Worm (Caenorhabditis elegans): ENCODE results near the gene Y113G7A.13.

DNA sequence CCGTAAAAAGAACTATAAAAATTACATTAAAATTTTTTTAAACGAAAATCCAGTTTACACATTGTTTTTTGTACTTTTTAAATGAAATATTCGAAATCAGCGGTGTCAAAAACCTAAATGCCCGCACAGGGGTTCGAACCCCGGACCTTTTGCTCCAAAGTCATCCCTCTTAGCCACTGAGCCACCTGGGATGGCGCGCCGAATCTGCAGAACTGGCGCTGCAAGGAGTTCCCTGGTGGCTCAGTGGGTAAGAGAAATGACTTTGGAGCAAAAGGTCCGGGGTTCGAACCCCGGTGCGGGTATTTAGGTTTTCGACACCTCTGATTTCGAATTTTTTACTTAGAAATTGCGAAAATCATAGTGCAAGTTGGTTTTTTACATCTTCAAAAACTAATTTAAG is 24.4 kb upstream of the Y113G7A.13 start:
- no peak for TF ChIP-seq dao-5 (tag; optimal IDR thresholded peaks at IDR 0.05)
- TF ChIP-seq him-1 (tag; optimal IDR thresholded peaks at IDR 0.05): no peak
- no peak for TF ChIP-seq W03F9.2 (tag; optimal IDR thresholded peaks at IDR 0.05)
